Worm (Caenorhabditis elegans) whole organism, mixed stage, embryonic: ENCODE measurements around the gene F14E5.2.

Experiments used
- M03D4.4 ChIP-seq: sonication (generic microtip); optimal IDR thresholded peaks from 2 replicates; lab custom pipeline; 2017; ENCODE audit warnings: mild to moderate bottlenecking, missing genetic modification characterization, missing compliant biosample characterization
- bed-3 ChIP-seq: fragments of 200-800 bp; sonication (Bioruptor generic); optimal IDR thresholded peaks from 3 replicates; lab custom pipeline; 2018; ENCODE audit warnings: mild to moderate bottlenecking, missing genetic modification characterization, moderate library complexity, missing compliant biosample characterization
- blmp-1 ChIP-seq: fragments of 150-350 bp; optimal IDR thresholded peaks from 2 replicates; lab custom pipeline; 2014; ENCODE audit warnings: missing biosample characterization, missing genetic modification characterization
- ceh-39 ChIP-seq: fragments of 150-350 bp; optimal IDR thresholded peaks from 2 replicates; lab custom pipeline; 2014; ENCODE audit warnings: missing biosample characterization, missing genetic modification characterization
- ceh-43 ChIP-seq: fragments of 200-800 bp; sonication (Bioruptor generic); optimal IDR thresholded peaks from 2 replicates; lab custom pipeline; 2018; ENCODE audit warnings: mild to moderate bottlenecking, missing genetic modification characterization, moderate library complexity, missing compliant biosample characterization
- ceh-83 ChIP-seq: fragments of 200-800 bp; sonication (Bioruptor generic); optimal IDR thresholded peaks from 2 replicates; lab custom pipeline; 2018; ENCODE audit warnings: mild to moderate bottlenecking, missing genetic modification characterization, missing compliant biosample characterization
- ces-1 ChIP-seq: fragments of 150-350 bp; optimal IDR thresholded peaks from 2 replicates; lab custom pipeline; 2014; ENCODE audit warnings: missing biosample characterization, missing genetic modification reagents, missing genetic modification characterization
- cnd-1 ChIP-seq: fragments of 200-800 bp; sonication (Bioruptor generic); optimal IDR thresholded peaks from 2 replicates; lab custom pipeline; 2018; ENCODE audit warnings: mild to moderate bottlenecking, missing genetic modification characterization, missing compliant biosample characterization
- drap-1 ChIP-seq: fragments of 200-800 bp; sonication (Bioruptor generic); optimal IDR thresholded peaks from 3 replicates; lab custom pipeline; 2018; ENCODE audit warnings: mild to moderate bottlenecking, missing genetic modification characterization, missing compliant biosample characterization
- elt-1 ChIP-seq: sonication (generic microtip); optimal IDR thresholded peaks from 2 replicates; lab custom pipeline; 2017; ENCODE audit warnings: missing genetic modification characterization, mild to moderate bottlenecking, missing compliant biosample characterization, antibody characterized with exemption, moderate library complexity, borderline replicate concordance; ENCODE audit not compliant: insufficient read depth
- elt-3 ChIP-seq: fragments of 150-350 bp; optimal IDR thresholded peaks from 2 replicates; lab custom pipeline; 2014; ENCODE audit warnings: missing biosample characterization, missing genetic modification characterization
- flh-1 ChIP-seq: fragments of 200-800 bp; sonication (Bioruptor generic); optimal IDR thresholded peaks from 2 replicates; lab custom pipeline; 2018; ENCODE audit warnings: mild to moderate bottlenecking, missing genetic modification characterization, moderate library complexity, missing compliant biosample characterization
- ham-2 ChIP-seq: fragments of 200-800 bp; sonication (Bioruptor generic); optimal IDR thresholded peaks from 2 replicates; lab custom pipeline; 2018; ENCODE audit warnings: mild to moderate bottlenecking, missing genetic modification characterization, missing compliant biosample characterization
- hlh-1 ChIP-seq: fragments of 150-350 bp; optimal IDR thresholded peaks from 2 replicates; lab custom pipeline; 2014; ENCODE audit warnings: missing biosample characterization, missing genetic modification reagents, missing genetic modification characterization
- lin-13 ChIP-seq: fragments of 150-350 bp; optimal IDR thresholded peaks from 2 replicates; lab custom pipeline; 2014; ENCODE audit warnings: missing biosample characterization, missing genetic modification characterization
- lin-32 ChIP-seq: fragments of 200-800 bp; sonication (Bioruptor generic); optimal IDR thresholded peaks from 2 replicates; lab custom pipeline; 2018; ENCODE audit warnings: mild to moderate bottlenecking, missing genetic modification characterization, missing compliant biosample characterization
- lsy-2 ChIP-seq: fragments of 150-350 bp; optimal IDR thresholded peaks from 2 replicates; lab custom pipeline; 2014; ENCODE audit warnings: missing biosample characterization, missing genetic modification characterization
- mab-5 ChIP-seq: fragments of 150-350 bp; optimal IDR thresholded peaks from 2 replicates; lab custom pipeline; 2014; ENCODE audit warnings: missing biosample characterization, missing genetic modification characterization
- mep-1 ChIP-seq: fragments of 150-350 bp; optimal IDR thresholded peaks from 2 replicates; lab custom pipeline; 2017; ENCODE audit warnings: missing biosample characterization, missing genetic modification reagents, missing genetic modification characterization, inconsistent platforms
- mls-2 ChIP-seq: sonication (generic microtip); optimal IDR thresholded peaks from 2 replicates; lab custom pipeline; 2016; ENCODE audit warnings: mild to moderate bottlenecking, missing genetic modification characterization, moderate library complexity, missing compliant biosample characterization
- nhr-12 ChIP-seq: fragments of 150-350 bp; optimal IDR thresholded peaks from 2 replicates; lab custom pipeline; 2014; ENCODE audit warnings: missing biosample characterization, missing genetic modification characterization
- nhr-2 ChIP-seq: fragments of 150-350 bp; optimal IDR thresholded peaks from 2 replicates; lab custom pipeline; 2014; ENCODE audit warnings: missing biosample characterization, missing genetic modification characterization
- nhr-237 ChIP-seq: fragments of 150-350 bp; optimal IDR thresholded peaks from 2 replicates; lab custom pipeline; 2014; ENCODE audit warnings: missing biosample characterization, missing genetic modification characterization
- nhr-28 ChIP-seq: fragments of 150-350 bp; optimal IDR thresholded peaks from 2 replicates; lab custom pipeline; 2014; ENCODE audit warnings: missing biosample characterization, missing genetic modification characterization
- nhr-76 ChIP-seq: sonication (generic microtip); optimal IDR thresholded peaks from 2 replicates; lab custom pipeline; 2017; ENCODE audit warnings: missing biosample characterization, missing genetic modification characterization
- pha-4 ChIP-seq: fragments of 150-350 bp; optimal IDR thresholded peaks from 2 replicates; lab custom pipeline; 2018; ENCODE audit warnings: missing biosample characterization, missing genetic modification reagents, missing genetic modification characterization
- sem-2 ChIP-seq: fragments of 200-800 bp; sonication (Bioruptor generic); optimal IDR thresholded peaks from 2 replicates; lab custom pipeline; 2018; ENCODE audit warnings: mild to moderate bottlenecking, missing genetic modification characterization, missing compliant biosample characterization
- snpc-4 ChIP-seq: fragments of 150-350 bp; optimal IDR thresholded peaks from 2 replicates; lab custom pipeline; 2014; ENCODE audit warnings: missing biosample characterization, missing genetic modification characterization
- sptf-1 ChIP-seq: sonication (generic microtip); optimal IDR thresholded peaks from 2 replicates; lab custom pipeline; 2017; ENCODE audit warnings: mild to moderate bottlenecking, missing genetic modification characterization, moderate library complexity, missing compliant biosample characterization
- tbx-8 ChIP-seq: fragments of 200-800 bp; sonication (Bioruptor generic); optimal IDR thresholded peaks from 2 replicates; lab custom pipeline; 2018; ENCODE audit warnings: mild to moderate bottlenecking, missing genetic modification characterization, moderate library complexity, missing compliant biosample characterization
- unc-120 ChIP-seq: sonication (generic microtip); optimal IDR thresholded peaks from 2 replicates; lab custom pipeline; 2017; ENCODE audit warnings: missing genetic modification characterization, missing compliant biosample characterization; ENCODE audit not compliant: poor library complexity, severe bottlenecking
- unc-39 ChIP-seq: fragments of 150-350 bp; optimal IDR thresholded peaks from 2 replicates; lab custom pipeline; 2014; ENCODE audit warnings: missing biosample characterization, missing genetic modification characterization
- unc-62 ChIP-seq: fragments of 150-350 bp; optimal IDR thresholded peaks from 2 replicates; lab custom pipeline; 2014; ENCODE audit warnings: missing biosample characterization, missing genetic modification reagents, missing genetic modification characterization
- zip-8 ChIP-seq: fragments of 150-350 bp; optimal IDR thresholded peaks from 2 replicates; lab custom pipeline; 2014; ENCODE audit warnings: missing biosample characterization, missing genetic modification characterization
- ztf-11 ChIP-seq: fragments of 150-350 bp; optimal IDR thresholded peaks from 2 replicates; lab custom pipeline; 2014; ENCODE audit warnings: missing biosample characterization, missing genetic modification characterization

F14E5.2 gene

DNA sequence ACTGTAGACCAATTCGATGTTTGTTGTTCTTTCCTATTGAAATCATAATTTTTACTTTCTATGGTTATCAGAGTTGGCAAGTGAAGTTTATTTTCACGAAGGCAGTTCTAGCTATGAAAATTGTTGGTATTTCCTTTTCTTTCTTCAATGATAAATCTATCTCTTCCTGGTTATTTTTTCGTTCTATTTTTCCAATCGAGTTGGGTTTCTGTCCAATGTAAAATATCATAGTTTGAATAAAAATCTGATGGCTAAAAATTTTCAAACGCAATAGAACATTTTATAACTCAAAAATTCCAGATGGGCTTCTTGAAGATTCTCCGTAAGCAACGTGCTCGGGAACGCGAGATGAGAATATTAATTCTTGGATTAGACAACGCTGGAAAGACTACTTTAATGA lies 15.3 kb upstream of the F14E5.2 start, which contains the start of gene evl-20:
Gene evl-20, plus strand, starts transcription at position 301 of the 400 bp plus-strand sequence.
- no peak for TF ChIP-seq ztf-11
- no peak for TF ChIP-seq unc-62 (GFP tag; lab: Kevin White, UChicago)
- no peak for TF ChIP-seq drap-1 (GFP tag; lab: Kevin White, UChicago)
- no peak for TF ChIP-seq lsy-2 (tag; lab: Kevin White, UChicago)
- no peak for TF ChIP-seq ceh-83 (GFP tag; lab: Kevin White, UChicago)
- no peak for TF ChIP-seq mep-1 (tag; lab: Kevin White, UChicago)
- no peak for TF ChIP-seq nhr-28
- TF ChIP-seq nhr-76 (tag; lab: Kevin White, UChicago) = no peak
- TF ChIP-seq pha-4 (tag; lab: Kevin White, UChicago) = no peak
- TF ChIP-seq ham-2 (GFP tag; lab: Kevin White, UChicago) = no peak
- TF ChIP-seq nhr-237 = no peak
- no peak for TF ChIP-seq ces-1 (GFP tag; lab: Kevin White, UChicago)
- TF ChIP-seq tbx-8 (GFP tag; lab: Kevin White, UChicago) = no peak

DNA sequence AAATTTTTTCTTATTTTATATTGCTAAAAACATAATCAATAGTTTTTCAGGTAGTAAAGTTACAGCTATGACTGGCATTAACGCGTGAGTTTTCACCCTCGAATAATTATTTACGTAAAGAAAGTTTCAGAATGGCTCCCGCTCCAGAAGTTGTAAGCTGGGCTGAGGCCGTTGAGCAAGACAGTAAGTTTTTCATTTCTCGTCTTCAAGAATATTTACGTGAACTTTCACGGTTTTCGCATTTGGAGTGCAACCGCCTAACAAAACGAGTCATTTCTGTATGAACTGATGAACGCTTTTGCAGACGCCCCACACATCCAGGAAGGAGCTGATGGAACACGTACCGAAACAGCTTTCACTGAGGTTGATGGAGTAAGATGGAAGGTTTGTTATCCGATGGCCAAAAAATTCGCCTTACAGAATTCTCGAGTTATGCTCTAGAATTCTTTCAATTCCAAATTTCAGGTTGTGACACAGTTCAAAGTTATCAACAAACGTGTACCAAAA lies 14.1 kb upstream of the F14E5.2 start, which contains the start of gene eif-3.G:
Gene eif-3.G, plus strand, starts transcription at position 51 of the 507 bp plus-strand sequence.
- TF ChIP-seq nhr-76 (tag; lab: Kevin White, UChicago) (no peak), nhr-237 (no peak), cnd-1 (tag; lab: Kevin White, UChicago) (no peak), elt-1 (tag; lab: Kevin White, UChicago) (no peak), lsy-2 (tag; lab: Kevin White, UChicago) (no peak)
- TF ChIP-seq, all 35 proteins: peak for 0

DNA sequence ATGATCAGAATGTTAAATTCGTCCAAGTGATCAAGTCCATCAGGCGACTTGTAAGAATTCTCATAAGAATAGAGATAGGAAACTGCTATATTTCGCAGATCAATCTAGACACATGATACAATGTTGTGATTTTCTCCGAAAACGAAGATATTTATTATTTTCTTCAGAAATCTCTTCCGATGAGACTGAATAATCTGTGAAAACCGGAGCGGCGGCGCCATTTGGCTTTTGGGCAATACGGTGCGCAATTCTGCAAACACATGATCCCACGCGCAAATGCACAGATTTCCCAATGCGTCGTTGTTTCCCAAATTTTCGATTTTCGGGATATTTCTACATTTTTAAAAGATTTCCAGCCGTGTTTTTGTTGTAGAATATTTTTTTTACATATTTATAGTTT lies 13.5 kb upstream of the F14E5.2 start:
- TF ChIP-seq lsy-2 (tag; lab: Kevin White, UChicago) = peak; percentile 92
- no peak for TF ChIP-seq drap-1 (GFP tag; lab: Kevin White, UChicago)
- peak; percentile 73 for TF ChIP-seq mep-1 (tag; lab: Kevin White, UChicago)
- peak; percentile 17 for TF ChIP-seq lin-32
- TF ChIP-seq hlh-1 = peak; percentile 3
- no peak for TF ChIP-seq blmp-1 (tag; lab: Kevin White, UChicago)
- TF ChIP-seq ces-1 (GFP tag; lab: Kevin White, UChicago) = peak; percentile 4
- no peak for TF ChIP-seq flh-1 (GFP tag; lab: Kevin White, UChicago)
- no peak for TF ChIP-seq mab-5 (tag; lab: Kevin White, UChicago)
- TF ChIP-seq M03D4.4 (tag; lab: Kevin White, UChicago) = no peak
- TF ChIP-seq unc-120 = peak; percentile 78
- no peak for TF ChIP-seq nhr-76 (tag; lab: Kevin White, UChicago)
- no peak for TF ChIP-seq zip-8
- TF ChIP-seq snpc-4 = no peak
- no peak for TF ChIP-seq nhr-12 (tag; lab: Kevin White, UChicago)
- no peak for TF ChIP-seq sptf-1 (tag; lab: Kevin White, UChicago)
- no peak for TF ChIP-seq unc-62 (GFP tag; lab: Kevin White, UChicago)
- TF ChIP-seq ceh-39 (tag; lab: Kevin White, UChicago) = no peak
- no peak for TF ChIP-seq elt-1 (tag; lab: Kevin White, UChicago)
- no peak for TF ChIP-seq ceh-83 (GFP tag; lab: Kevin White, UChicago)
- no peak for TF ChIP-seq sem-2 (GFP tag; lab: Kevin White, UChicago)
- no peak for TF ChIP-seq nhr-28
- TF ChIP-seq bed-3 (GFP tag; lab: Kevin White, UChicago) = no peak
- no peak for TF ChIP-seq mls-2 (tag; lab: Kevin White, UChicago)
- TF ChIP-seq nhr-2 (tag; lab: Kevin White, UChicago) = no peak
- TF ChIP-seq tbx-8 (GFP tag; lab: Kevin White, UChicago) = no peak
- TF ChIP-seq nhr-237 = peak; percentile 47
- TF ChIP-seq pha-4 (tag; lab: Kevin White, UChicago) = no peak
- TF ChIP-seq elt-3 (tag; lab: Kevin White, UChicago) = no peak
- no peak for TF ChIP-seq ceh-43
- peak; percentile 34 for TF ChIP-seq lin-13 (tag; lab: Kevin White, UChicago)
- TF ChIP-seq ztf-11 = no peak
- no peak for TF ChIP-seq unc-39 (tag; lab: Kevin White, UChicago)
- peak; percentile 33 for TF ChIP-seq ham-2 (GFP tag; lab: Kevin White, UChicago)
- TF ChIP-seq cnd-1 (tag; lab: Kevin White, UChicago) = no peak
- TF ChIP-seq, all 35 proteins: peak for 9
